Worm (Caenorhabditis elegans) whole organism, midembryonic: Measurements from ENCODE around the gene cox-5A.

ENCODE experiments used
- T22C8.4 ChIP-seq: fragments of 200-800 bp; sonication (Bioruptor generic); IDR thresholded peaks from 2 replicates; pipeline ENCODE4 v1.3.6; 2022; ENCODE audit warnings: missing genetic modification characterization, missing compliant biosample characterization
- cog-1 ChIP-seq: sonication (generic microtip); optimal IDR thresholded peaks from 2 replicates; lab custom pipeline; 2016; ENCODE audit warnings: missing genetic modification characterization, missing compliant biosample characterization
- flt-1 ChIP-seq: fragments of 200-800 bp; sonication (Bioruptor generic); IDR thresholded peaks from 2 replicates; pipeline ENCODE4 v1.3.6; 2022; ENCODE audit warnings: missing genetic modification characterization, missing compliant biosample characterization
- klf-2 ChIP-seq: fragments of 200-800 bp; sonication (Bioruptor generic); conservative IDR thresholded peaks from 2 replicates; pipeline ENCODE4 v1.3.6; 2022; ENCODE audit warnings: missing genetic modification reagents, missing genetic modification characterization, missing compliant biosample characterization
- med-1 ChIP-seq: sonication (generic microtip); optimal IDR thresholded peaks from 2 replicates; lab custom pipeline; 2017; ENCODE audit warnings: missing genetic modification characterization, mild to moderate bottlenecking, missing compliant biosample characterization, antibody characterized with exemption, missing genetic modification reagents; ENCODE audit not compliant: insufficient read depth
- ref-1 ChIP-seq: fragments of 200-800 bp; sonication (Bioruptor generic); conservative IDR thresholded peaks from 2 replicates; pipeline ENCODE4 v1.3.6; 2022; ENCODE audit warnings: missing genetic modification reagents, missing genetic modification characterization, missing compliant biosample characterization
- tab-1 ChIP-seq: fragments of 200-800 bp; sonication (Bioruptor generic); IDR thresholded peaks from 2 replicates; pipeline ENCODE4 v1.3.6; 2022; ENCODE audit warnings: missing genetic modification characterization, missing compliant biosample characterization
- ztf-23 ChIP-seq: fragments of 200-800 bp; sonication (Bioruptor generic); IDR thresholded peaks from 2 replicates; pipeline ENCODE4 v1.3.6; 2022; ENCODE audit warnings: missing genetic modification reagents, missing genetic modification characterization, missing compliant biosample characterization
- ztf-29 ChIP-seq: fragments of 200-800 bp; sonication (Bioruptor generic); IDR thresholded peaks from 2 replicates; pipeline ENCODE4 v1.3.6; 2022; ENCODE audit warnings: missing genetic modification reagents, missing genetic modification characterization, missing compliant biosample characterization

ce11 chrIII:12931786-12932427 is 26.6 kb downstream of the cox-5A start, which contains the start of gene rbm-7:
- TF ChIP-seq ztf-29 (GFP tag; lab: Robert Waterston, UW) (no peak), klf-2 (no peak), cog-1 (tag; lab: Kevin White, UChicago) (no peak), tab-1 (GFP tag; lab: Robert Waterston, UW) (no peak), ztf-23 (GFP tag; lab: Robert Waterston, UW) (no peak), ref-1 (no peak), T22C8.4 (no peak), flt-1 (GFP tag; lab: Robert Waterston, UW) (no peak), med-1 (GFP tag; lab: Kevin White, UChicago) (no peak)
